Worm (Caenorhabditis elegans) whole organism, L4/young adult: Measurements from ENCODE around the gene F14D7.18.

Source experiments
- W03F9.2 ChIP-seq: fragments of 150-350 bp; optimal IDR thresholded peaks from 2 replicates; lab custom pipeline; 2014; ENCODE audit warnings: missing biosample characterization, missing genetic modification characterization
- dao-5 ChIP-seq: sonication (generic microtip); optimal IDR thresholded peaks from 2 replicates; lab custom pipeline; 2016; ENCODE audit warnings: missing genotype, missing genetic modification characterization, moderate library complexity, missing compliant biosample characterization
- him-1 ChIP-seq: sonication (generic microtip); optimal IDR thresholded peaks from 2 replicates; lab custom pipeline; 2016; ENCODE audit warnings: missing genotype, missing genetic modification reagents, missing genetic modification characterization, missing compliant biosample characterization

DNA sequence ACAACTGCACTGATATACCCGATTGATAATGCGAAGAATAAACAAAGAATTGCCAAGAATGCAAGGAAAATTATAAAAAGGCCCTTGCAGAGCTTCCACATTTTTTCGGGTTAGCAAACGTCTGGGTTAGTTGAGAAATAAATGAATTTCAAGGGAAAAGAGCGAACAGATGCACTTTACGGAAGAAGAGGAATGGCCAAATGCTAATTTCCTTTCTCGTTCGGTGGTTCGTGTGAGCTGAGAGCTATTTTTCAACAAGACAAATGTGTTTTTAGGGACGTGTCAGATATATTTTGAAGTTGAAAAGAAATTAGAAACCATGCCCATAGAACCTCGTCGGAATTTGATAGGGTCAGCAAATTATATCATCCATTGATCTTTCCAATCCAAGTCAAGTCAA, 29.7 kb downstream of the F14D7.18 start, which contains the start of gene F40G12.2:
- no peak for TF ChIP-seq him-1 (tag; lab: Kevin White, UChicago)
- TF ChIP-seq W03F9.2 (tag; lab: Kevin White, UChicago): no peak
- TF ChIP-seq dao-5 (tag; lab: Kevin White, UChicago): no peak
